Fruit fly (Drosophila melanogaster): ENCODE measurements around the gene beta-Spec.

dm6 chrX:17716814-17717565 is 59.8 kb downstream of the beta-Spec start:
- TF ChIP-seq CG4820 (GFP tag; optimal IDR thresholded peaks at IDR 0.05) (no peak), Dll (GFP tag; IDR thresholded peaks at IDR 0.05; ENCODE audit: partially characterized antibody) (no peak)
